Worm (Caenorhabditis elegans) whole organism, L1 larva: ENCODE results near the gene F46B3.14.
A peak's percentile ranks its signal among the peaks of the same experiment; 100 is the strongest.

Source experiments
- Y116A8C.19 ChIP-seq: sonication (generic microtip); optimal IDR thresholded peaks from 2 replicates; lab custom pipeline; 2016; ENCODE audit warnings: missing compliant biosample characterization, missing genetic modification characterization, borderline replicate concordance
- alr-1 ChIP-seq: fragments of 200-800 bp; sonication (Bioruptor generic); optimal IDR thresholded peaks from 2 replicates; lab custom pipeline; 2018; ENCODE audit warnings: borderline replicate concordance, mild to moderate bottlenecking, missing genetic modification characterization, missing compliant biosample characterization
- aly-2 ChIP-seq: fragments of 150-350 bp; optimal IDR thresholded peaks from 2 replicates; lab custom pipeline; 2014; ENCODE audit warnings: missing biosample characterization, missing genetic modification characterization
- blmp-1 ChIP-seq: fragments of 150-350 bp; optimal IDR thresholded peaks from 2 replicates; lab custom pipeline; 2014; ENCODE audit warnings: missing biosample characterization, missing genetic modification characterization
- ceh-63 ChIP-seq: fragments of 200-800 bp; sonication (Bioruptor generic); optimal IDR thresholded peaks from 2 replicates; lab custom pipeline; 2018; ENCODE audit warnings: mild to moderate bottlenecking, missing genetic modification characterization, missing compliant biosample characterization
- ceh-90 ChIP-seq: sonication (generic microtip); optimal IDR thresholded peaks from 2 replicates; lab custom pipeline; 2016; ENCODE audit warnings: missing genetic modification characterization, missing compliant biosample characterization
- dpl-1 ChIP-seq, 3 experiments: fragments of 150-350 bp in 2 of 3; sonication (generic microtip) in 1 of 3; optimal IDR thresholded peaks; 2 replicates each; lab custom pipeline; 2014 to 2017; ENCODE audit warnings: missing biosample characterization in 3 of 3, missing genetic modification characterization in 3 of 3, missing genetic modification reagents in 3 of 3
- efl-1 ChIP-seq, 4 experiments: fragments of 150-350 bp; optimal IDR thresholded peaks in 3 of 4; peaks in 1 of 4; 1 replicate in 1 of 4; 2 replicates in 3 of 4; lab custom pipeline; 2014; ENCODE audit warnings: missing biosample characterization in 2 of 4, missing genetic modification characterization in 2 of 4, missing genetic modification reagents in 2 of 4
- efl-3 ChIP-seq: fragments of 200-800 bp; sonication (Bioruptor generic); optimal IDR thresholded peaks from 2 replicates; lab custom pipeline; 2018; ENCODE audit warnings: mild to moderate bottlenecking, missing genetic modification characterization, missing compliant biosample characterization
- elt-3 ChIP-seq, 6 experiments: fragments of 150-350 bp in 1 of 6; sonication (generic microtip); optimal IDR thresholded peaks; 2 replicates each; lab custom pipeline; 2017 to 2018; ENCODE audit warnings: missing biosample characterization in 6 of 6, missing genetic modification characterization in 6 of 6, inconsistent platforms in 1 of 6
- fkh-10 ChIP-seq: sonication (generic microtip); optimal IDR thresholded peaks from 2 replicates; lab custom pipeline; 2017; ENCODE audit warnings: missing biosample characterization, missing genetic modification reagents, missing genetic modification characterization
- fkh-8 ChIP-seq: sonication (generic microtip); optimal IDR thresholded peaks from 2 replicates; lab custom pipeline; 2016; ENCODE audit warnings: mild to moderate bottlenecking, missing genetic modification characterization, missing compliant biosample characterization
- hlh-17 ChIP-seq: fragments of 200-800 bp; sonication (Bioruptor generic); optimal IDR thresholded peaks from 2 replicates; lab custom pipeline; 2018; ENCODE audit warnings: missing genetic modification characterization, mild to moderate bottlenecking, missing compliant biosample characterization, moderate library complexity, borderline replicate concordance
- hlh-4 ChIP-seq: sonication (generic microtip); optimal IDR thresholded peaks from 2 replicates; lab custom pipeline; 2016; ENCODE audit warnings: mild to moderate bottlenecking, missing genetic modification characterization, missing compliant biosample characterization
- lin-14 ChIP-seq: fragments of 200-800 bp; sonication (Bioruptor generic); optimal IDR thresholded peaks from 2 replicates; lab custom pipeline; 2018; ENCODE audit warnings: mild to moderate bottlenecking, missing genetic modification characterization, moderate library complexity, missing compliant biosample characterization
- lin-15B ChIP-seq: fragments of 150-350 bp; sonication (generic microtip); optimal IDR thresholded peaks from 3 replicates; lab custom pipeline; 2014; ENCODE audit warnings: missing biosample characterization, missing genetic modification characterization
- mab-9 ChIP-seq: fragments of 200-800 bp; sonication (Bioruptor generic); IDR thresholded peaks from 2 replicates; pipeline ENCODE4 v1.3.6; 2022; ENCODE audit warnings: missing genetic modification reagents, missing genetic modification characterization, missing compliant biosample characterization
- mef-2 ChIP-seq: fragments of 150-350 bp; optimal IDR thresholded peaks from 2 replicates; lab custom pipeline; 2014; ENCODE audit warnings: missing biosample characterization, missing genetic modification characterization
- nhr-19 ChIP-seq: fragments of 200-800 bp; sonication (Bioruptor generic); conservative IDR thresholded peaks from 2 replicates; pipeline ENCODE4 v1.3.6; 2022; ENCODE audit warnings: missing genetic modification characterization, missing compliant biosample characterization
- nhr-237 ChIP-seq: fragments of 150-350 bp; optimal IDR thresholded peaks from 2 replicates; lab custom pipeline; 2014; ENCODE audit warnings: missing biosample characterization, missing genetic modification characterization
- nhr-47 ChIP-seq: sonication (generic microtip); optimal IDR thresholded peaks from 2 replicates; lab custom pipeline; 2016; ENCODE audit warnings: mild to moderate bottlenecking, missing genetic modification characterization, moderate library complexity, missing compliant biosample characterization
- pag-3 ChIP-seq: sonication (generic microtip); optimal IDR thresholded peaks from 2 replicates; lab custom pipeline; 2017; ENCODE audit warnings: missing genetic modification characterization, mild to moderate bottlenecking, missing compliant biosample characterization, antibody characterized with exemption, borderline replicate concordance; ENCODE audit not compliant: insufficient read depth
- pax-3 ChIP-seq: fragments of 200-800 bp; sonication (Bioruptor generic); optimal IDR thresholded peaks from 2 replicates; lab custom pipeline; 2018; ENCODE audit warnings: mild to moderate bottlenecking, missing genetic modification characterization, moderate library complexity, missing compliant biosample characterization
- skn-1 ChIP-seq: fragments of 150-350 bp; optimal IDR thresholded peaks from 2 replicates; lab custom pipeline; 2014; ENCODE audit warnings: missing biosample characterization, missing genetic modification characterization
- swsn-7 ChIP-seq: sonication (generic microtip); optimal IDR thresholded peaks from 2 replicates; lab custom pipeline; 2016; ENCODE audit warnings: missing genetic modification characterization, missing compliant biosample characterization
- unc-62 ChIP-seq: fragments of 150-350 bp; optimal IDR thresholded peaks from 2 replicates; lab custom pipeline; 2014; ENCODE audit warnings: missing biosample characterization, missing genetic modification reagents, missing genetic modification characterization
- unc-86 ChIP-seq: sonication (generic microtip); optimal IDR thresholded peaks from 2 replicates; lab custom pipeline; 2016; ENCODE audit warnings: missing genetic modification characterization, missing compliant biosample characterization
- unc-98 ChIP-seq: fragments of 200-800 bp; sonication (Bioruptor generic); IDR thresholded peaks from 2 replicates; pipeline ENCODE4 v1.3.6; 2022; ENCODE audit warnings: missing genetic modification characterization, missing compliant biosample characterization
- vab-15 ChIP-seq: sonication (generic microtip); optimal IDR thresholded peaks from 2 replicates; lab custom pipeline; 2017; ENCODE audit warnings: missing genotype, mild to moderate bottlenecking, missing genetic modification characterization, missing compliant biosample characterization
- xbp-1 ChIP-seq: sonication (generic microtip); optimal IDR thresholded peaks from 2 replicates; lab custom pipeline; 2016; ENCODE audit warnings: missing genetic modification characterization, missing compliant biosample characterization

F46B3.14 gene

DNA sequence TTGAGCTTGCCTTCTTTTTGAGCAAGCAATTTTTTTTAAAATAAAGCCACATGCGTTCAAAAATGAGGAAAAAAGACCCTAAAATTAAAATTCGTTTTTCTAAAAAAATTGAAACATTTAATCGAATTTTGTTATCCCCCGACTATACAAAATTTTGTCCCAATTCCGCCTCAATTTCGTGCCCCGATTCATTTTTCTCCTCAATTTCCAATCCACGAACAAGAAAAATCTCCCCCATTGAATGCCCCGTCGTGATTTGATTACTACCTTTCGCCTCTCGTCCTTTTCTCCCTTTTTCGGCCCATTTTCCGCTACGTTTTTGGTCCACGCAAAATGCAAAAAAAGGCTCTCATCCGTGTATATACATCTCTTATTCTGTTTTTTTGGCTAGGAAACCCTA lies 20.8 kb upstream of the F46B3.14 start:
- TF ChIP-seq fkh-10 (GFP tag; lab: Kevin White, UChicago) (peak; percentile 32), vab-15 (tag; lab: Kevin White, UChicago) (no peak)
- TF ChIP-seq, all 84 proteins: peak for 1

- TF ChIP-seq nhr-19 (GFP tag; lab: Robert Waterston, UW) = no peak
- no peak for TF ChIP-seq unc-62 (GFP tag; lab: Kevin White, UChicago)
- no peak for TF ChIP-seq aly-2 (tag; lab: Kevin White, UChicago)
- peak in 1 of 6 experiments; percentile 30 for TF ChIP-seq elt-3 (tag; optimal IDR thresholded peaks at IDR 0.05; lab: Kevin White, UChicago)
- peak; percentile 31 for TF ChIP-seq lin-14 (GFP tag; lab: Kevin White, UChicago)
- no peak for TF ChIP-seq pag-3 (tag; lab: Kevin White, UChicago)
- TF ChIP-seq lin-15B = no peak
- no peak for TF ChIP-seq efl-3
- no peak for TF ChIP-seq unc-98 (GFP tag; lab: Robert Waterston, UW)
- no peak for TF ChIP-seq vab-15 (tag; lab: Kevin White, UChicago)
- no peak for TF ChIP-seq nhr-47
- no peak for TF ChIP-seq hlh-17 (GFP tag; lab: Kevin White, UChicago)
- TF ChIP-seq dpl-1 (GFP tag; optimal IDR thresholded peaks at IDR 0.05; lab: Kevin White, UChicago) = no peak
- TF ChIP-seq blmp-1 (tag; lab: Kevin White, UChicago) = peak; percentile 23
- TF ChIP-seq pax-3 (tag; lab: Kevin White, UChicago) = no peak
These were observed 17.7 kb upstream of the F46B3.14 start for ce11 chrV:20648868-20649267.

ce11 chrV:20645479-20645878 lies 14.3 kb upstream of the F46B3.14 start:
- 0 out of 2 replicates have a peak, but pooled peaks have one; percentile 10 for TF ChIP-seq mab-9 (GFP tag; lab: Robert Waterston, UW)
- TF ChIP-seq unc-62 (GFP tag; lab: Kevin White, UChicago) = no peak
- TF ChIP-seq nhr-47 = no peak

DNA sequence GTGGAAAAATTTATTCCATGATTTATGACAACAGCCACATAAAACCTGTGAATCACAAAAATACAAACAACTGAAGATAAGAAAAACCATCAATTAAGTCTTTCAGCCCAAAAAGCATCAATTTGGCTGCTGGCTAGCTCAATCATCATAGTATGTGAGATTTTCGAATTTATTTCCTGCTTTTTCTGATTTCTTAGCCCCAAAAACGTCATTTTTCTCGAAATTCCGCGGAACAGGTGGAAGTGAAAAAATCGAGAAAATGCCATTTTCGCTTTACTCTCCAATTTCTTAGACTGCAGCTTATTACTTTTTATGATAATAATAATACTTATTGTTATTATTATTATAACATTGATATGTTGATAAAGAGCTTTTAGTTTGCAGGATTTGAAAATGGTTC lies 10.7 kb upstream of the F46B3.14 start, which contains the start of gene srxa-15:
srxa-15 (plus strand) TSS at position 301 of the 400 bp plus-strand sequence.
- TF ChIP-seq fkh-8 (tag; lab: Kevin White, UChicago) (peak; percentile 7), hlh-4 (tag; lab: Kevin White, UChicago) (peak; percentile 60), nhr-237 (tag; lab: Kevin White, UChicago) (no peak)

DNA sequence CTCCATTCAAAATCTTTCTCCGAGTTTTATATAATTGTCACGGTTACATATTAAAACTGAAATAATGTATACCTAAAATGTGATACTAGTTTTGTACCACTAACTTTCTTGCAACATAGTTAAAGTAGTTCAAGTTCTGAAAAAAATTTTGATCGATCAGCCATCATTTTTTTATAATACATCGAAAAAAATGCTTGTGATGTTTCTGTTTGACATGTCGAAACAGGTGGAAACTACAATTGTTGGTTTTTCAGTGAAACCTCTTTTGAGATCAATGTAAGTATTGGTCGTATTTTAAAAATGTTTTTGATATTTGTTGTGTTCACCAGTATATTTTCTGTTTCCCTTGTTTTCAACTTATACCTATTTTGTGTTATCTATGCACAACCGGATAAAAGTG lies 8.1 kb upstream of the F46B3.14 start, which contains the start of gene srxa-14:
srxa-14 (plus strand) TSS at position 301 of the 400 bp plus-strand sequence.
- TF ChIP-seq ceh-63 (GFP tag; lab: Kevin White, UChicago) (no peak), swsn-7 (tag; lab: Kevin White, UChicago) (no peak), alr-1 (no peak), xbp-1 (tag; lab: Kevin White, UChicago) (no peak), mef-2 (tag; lab: Kevin White, UChicago) (no peak), Y116A8C.19 (tag; lab: Kevin White, UChicago) (no peak)

- TF ChIP-seq nhr-47 = no peak
- no peak for TF ChIP-seq efl-1 (optimal IDR thresholded peaks at IDR 0.05; lab: Kevin White, UChicago)
- peak in 1 of 2 experiments; percentile 1 for TF ChIP-seq efl-1 (GFP tag; optimal IDR thresholded peaks at IDR 0.05 in 1 of 2; lab: Kevin White, UChicago)
- TF ChIP-seq vab-15 (tag; lab: Kevin White, UChicago) = no peak
- no peak for TF ChIP-seq blmp-1 (tag; lab: Kevin White, UChicago)
- TF ChIP-seq fkh-10 (GFP tag; lab: Kevin White, UChicago) = no peak
- TF ChIP-seq ceh-90 = no peak
- no peak for TF ChIP-seq skn-1 (tag; lab: Kevin White, UChicago)
- no peak for TF ChIP-seq unc-86
These were observed 7.2 kb upstream of the F46B3.14 start, which contains the start of gene Y44A6B.3 for ce11 chrV:20638344-20638743. Gene Y44A6B.3 (minus strand): TSS chrV:20638444.
